1 fruit fly cellular context compared by ENCODE assay signal in the genomic region with DNA sequence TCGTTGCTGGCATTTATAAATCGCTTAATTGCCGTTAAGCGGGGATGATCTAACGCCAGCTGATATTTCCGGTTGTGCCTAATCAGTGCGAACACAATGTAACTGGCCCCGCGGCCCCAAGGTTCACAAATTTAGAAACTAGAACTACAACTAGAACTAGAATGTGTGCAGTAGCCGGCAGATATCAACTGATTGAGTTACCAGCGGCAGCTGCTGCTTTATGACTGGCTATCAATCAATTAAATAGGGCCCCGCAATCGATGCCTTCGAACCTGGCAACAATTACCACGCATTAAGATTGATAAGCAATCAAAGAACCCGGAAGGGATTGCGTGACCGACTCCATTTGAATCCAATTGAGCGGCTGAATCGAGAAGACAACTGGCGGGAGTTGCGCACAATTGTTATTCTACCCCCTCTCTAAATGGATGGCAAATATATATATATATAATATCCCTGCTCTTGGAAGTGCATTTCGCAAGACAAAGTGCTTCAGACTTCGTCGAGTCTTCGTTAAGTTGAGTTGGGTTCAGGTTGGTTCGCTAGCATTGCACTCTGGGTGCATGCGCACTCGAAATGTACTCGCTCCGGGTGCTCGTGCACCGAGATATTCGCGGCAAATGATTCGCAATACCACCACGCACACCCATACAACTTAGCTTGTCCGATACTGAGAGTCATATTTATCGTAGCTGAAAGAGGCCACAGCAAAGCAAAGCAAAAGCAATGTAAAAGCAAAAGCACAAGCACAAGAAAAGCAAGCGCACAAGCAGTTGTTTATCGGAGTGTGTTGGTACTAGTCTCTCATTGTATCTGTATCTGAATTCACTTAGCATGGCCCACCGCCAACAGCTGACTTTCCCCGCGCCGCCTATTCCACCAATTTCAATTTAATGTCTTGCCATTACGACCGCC.
TF ChIP-seq lines count a peak whose summit lies in the region.

No protein-coding gene starts in this region.

TF ChIP-seq in whole organism, embryonic, 481 proteins besides CTCF, POLR2A, EP300 and RAD21 (continued from another document):
- TF ChIP-seq Meics (GFP tag; optimal IDR thresholded peaks at IDR 0.05; lab: Kevin White, UChicago): no peak
- TF ChIP-seq CG16813 (GFP tag; IDR thresholded peaks at IDR 0.05; lab: Robert Waterston, UW; ENCODE audit: partially characterized antibody): no peak
- no peak for TF ChIP-seq eve (GFP tag; optimal IDR thresholded peaks at IDR 0.05; lab: Kevin White, UChicago)
- peak; percentile 57; the same call in 1 of the 4 replicates for TF ChIP-seq chinmo (GFP tag; IDR thresholded peaks at IDR 0.05; lab: Robert Waterston, UW; ENCODE audit: partially characterized antibody)
- TF ChIP-seq sens (GFP tag; lab: Kevin White, UChicago): peak; percentile 50
- TF ChIP-seq CG11456 (GFP tag; IDR thresholded peaks at IDR 0.05; lab: Robert Waterston, UW): no peak
- TF ChIP-seq gcm (GFP tag; optimal IDR thresholded peaks at IDR 0.05; lab: Kevin White, UChicago): no peak
- no peak for TF ChIP-seq Oaz (GFP tag; IDR thresholded peaks at IDR 0.05; lab: Robert Waterston, UW)
- no peak for TF ChIP-seq unc-4 (GFP tag; IDR thresholded peaks at IDR 0.05; lab: Robert Waterston, UW; ENCODE audit: partially characterized antibody)
- no peak for TF ChIP-seq ranshi (GFP tag; IDR thresholded peaks at IDR 0.05; lab: Robert Waterston, UW)
- TF ChIP-seq twi (tag; optimal IDR thresholded peaks at IDR 0.05; lab: Kevin White, UChicago): no peak
- TF ChIP-seq CG11560 (tag; IDR thresholded peaks at IDR 0.05; lab: Robert Waterston, UW): no peak
- TF ChIP-seq ewg (GFP tag; optimal IDR thresholded peaks at IDR 0.05; lab: Kevin White, UChicago): peak; percentile 12
- TF ChIP-seq cg (GFP tag; optimal IDR thresholded peaks at IDR 0.05; lab: Kevin White, UChicago): peak; percentile 22
- no peak for TF ChIP-seq CG9727 (GFP tag; optimal IDR thresholded peaks at IDR 0.05; lab: Kevin White, UChicago)
- no peak for TF ChIP-seq Gug (GFP tag; IDR thresholded peaks at IDR 0.05; lab: Robert Waterston, UW)
- peak; percentile 2 for TF ChIP-seq CG15514 (GFP tag; optimal IDR thresholded peaks at IDR 0.05; lab: Kevin White, UChicago)
- TF ChIP-seq jumu (GFP tag; optimal IDR thresholded peaks at IDR 0.05; lab: Kevin White, UChicago): no peak
- TF ChIP-seq CG17361 (GFP tag; IDR thresholded peaks at IDR 0.05; lab: Robert Waterston, UW): no peak
- TF ChIP-seq CG8290 (GFP tag; optimal IDR thresholded peaks at IDR 0.05; lab: Kevin White, UChicago): no peak
- peak in 1 of 2 experiments; percentile 21 for TF ChIP-seq CG8290 (tag; optimal IDR thresholded peaks at IDR 0.05; lab: Kevin White, UChicago)
- TF ChIP-seq Scr (GFP tag; IDR thresholded peaks at IDR 0.05; lab: Robert Waterston, UW; ENCODE audit: partially characterized antibody): 0 out of 2 replicates have a peak, but pooled peaks have one; percentile 17
- TF ChIP-seq Eip74EF (GFP tag; optimal IDR thresholded peaks at IDR 0.05; lab: Kevin White, UChicago): peak in 1 of 2 experiments; percentile 86
- no peak for TF ChIP-seq CG1832 (GFP tag; optimal IDR thresholded peaks at IDR 0.05; lab: Kevin White, UChicago)
- TF ChIP-seq exex (tag; optimal IDR thresholded peaks at IDR 0.05; lab: Kevin White, UChicago): peak; percentile 98
- TF ChIP-seq mld (GFP tag; IDR thresholded peaks at IDR 0.05; lab: Robert Waterston, UW; ENCODE audit: partially characterized antibody): no peak
- TF ChIP-seq ken (GFP tag; IDR thresholded peaks at IDR 0.05; lab: Robert Waterston, UW): no peak
- TF ChIP-seq ato (GFP tag; IDR thresholded peaks at IDR 0.05; lab: Robert Waterston, UW; ENCODE audit: partially characterized antibody): no peak
- no peak for TF ChIP-seq aop (GFP tag; IDR thresholded peaks at IDR 0.05; lab: Robert Waterston, UW)
- TF ChIP-seq HmgD (GFP tag; optimal IDR thresholded peaks at IDR 0.05; lab: Kevin White, UChicago): no peak
- TF ChIP-seq CG7839 (tag; optimal IDR thresholded peaks at IDR 0.05; lab: Kevin White, UChicago): no peak
- no peak; the same call in 3 of the 4 replicates for TF ChIP-seq Dll (GFP tag; IDR thresholded peaks at IDR 0.05; lab: Robert Waterston, UW; ENCODE audit: partially characterized antibody)
- TF ChIP-seq CG34376 (GFP tag; optimal IDR thresholded peaks at IDR 0.05; lab: Kevin White, UChicago): peak; percentile 28
- TF ChIP-seq Mes4 (GFP tag; optimal IDR thresholded peaks at IDR 0.05; lab: Kevin White, UChicago): no peak
- no peak for TF ChIP-seq CG15073 (GFP tag; optimal IDR thresholded peaks at IDR 0.05; lab: Kevin White, UChicago)
- TF ChIP-seq Atf6 (GFP tag; IDR thresholded peaks at IDR 0.05; lab: Robert Waterston, UW): 0 out of 2 replicates have a peak, but pooled peaks have one; percentile 29
- TF ChIP-seq CG15269 (tag; optimal IDR thresholded peaks at IDR 0.05; lab: Kevin White, UChicago): no peak
- no peak for TF ChIP-seq bab2 (GFP tag; optimal IDR thresholded peaks at IDR 0.05; lab: Kevin White, UChicago)
- TF ChIP-seq CG2129 (GFP tag; IDR thresholded peaks at IDR 0.05; lab: Robert Waterston, UW; ENCODE audit: partially characterized antibody): no peak
- no peak for TF ChIP-seq ac (GFP tag; optimal IDR thresholded peaks at IDR 0.05; lab: Kevin White, UChicago)
- TF ChIP-seq CG10274 (GFP tag; optimal IDR thresholded peaks at IDR 0.05; lab: Kevin White, UChicago): no peak
- TF ChIP-seq CG9215 (GFP tag; IDR thresholded peaks at IDR 0.05; lab: Robert Waterston, UW): no peak
- TF ChIP-seq otp (GFP tag; IDR thresholded peaks at IDR 0.05; lab: Robert Waterston, UW): 0 out of 3 replicates have a peak, but pooled peaks have one; percentile 15
- no peak for TF ChIP-seq tio (GFP tag; optimal IDR thresholded peaks at IDR 0.05; lab: Kevin White, UChicago)
- 0 out of 3 replicates have a peak, but pooled peaks have one; percentile 15 for TF ChIP-seq ci (GFP tag; IDR thresholded peaks at IDR 0.05; lab: Robert Waterston, UW)
- no peak for TF ChIP-seq Lhr (GFP tag; optimal IDR thresholded peaks at IDR 0.05; lab: Kevin White, UChicago)
- peak; percentile 10 for TF ChIP-seq HmgZ (tag; optimal IDR thresholded peaks at IDR 0.05; lab: Kevin White, UChicago)
- no peak for TF ChIP-seq row (GFP tag; IDR thresholded peaks at IDR 0.05; lab: Robert Waterston, UW)
- TF ChIP-seq Rfx (GFP tag; IDR thresholded peaks at IDR 0.05; lab: Robert Waterston, UW): 0 out of 2 replicates have a peak, but pooled peaks have one; percentile 5
- TF ChIP-seq CG8388 (GFP tag; optimal IDR thresholded peaks at IDR 0.05; lab: Kevin White, UChicago): no peak
- TF ChIP-seq CG4328 (GFP tag; optimal IDR thresholded peaks at IDR 0.05; lab: Kevin White, UChicago): no peak
- TF ChIP-seq grn (GFP tag; optimal IDR thresholded peaks at IDR 0.05; lab: Kevin White, UChicago): peak; percentile 15
- peak; percentile 4 for TF ChIP-seq gsb-n (tag; optimal IDR thresholded peaks at IDR 0.05; lab: Kevin White, UChicago)
- TF ChIP-seq cas (GFP tag; IDR thresholded peaks at IDR 0.05; lab: Robert Waterston, UW): no peak
- TF ChIP-seq Bgb (GFP tag; IDR thresholded peaks at IDR 0.05; lab: Robert Waterston, UW; ENCODE audit: partially characterized antibody): no peak
- TF ChIP-seq Hey (tag; optimal IDR thresholded peaks at IDR 0.05; lab: Kevin White, UChicago): peak; percentile 10
